Worm (Caenorhabditis elegans) whole organism, late embryonic: ENCODE data around the gene ZK899.7.
"Not testable (repeated sequence)": the region's sequence is repeated elsewhere in the genome, so short reads cannot be mapped to it uniquely, and the experiment has no call there.

Experiments
- T23F11.4 ChIP-seq: fragments of 200-800 bp; sonication (Bioruptor generic); optimal IDR thresholded peaks from 2 replicates; lab custom pipeline; 2018; ENCODE audit warnings: mild to moderate bottlenecking, missing genetic modification characterization, missing compliant biosample characterization
- Y22D7AL.16 ChIP-seq: sonication (generic microtip); optimal IDR thresholded peaks from 2 replicates; lab custom pipeline; 2016; ENCODE audit warnings: missing genetic modification characterization, missing compliant biosample characterization
- ahr-1 ChIP-seq: sonication (generic microtip); optimal IDR thresholded peaks from 2 replicates; lab custom pipeline; 2016; ENCODE audit warnings: missing genetic modification characterization, missing compliant biosample characterization
- ceh-14 ChIP-seq: sonication (generic microtip); optimal IDR thresholded peaks from 2 replicates; lab custom pipeline; 2016; ENCODE audit warnings: missing genotype, missing genetic modification characterization, missing compliant biosample characterization
- ceh-30 ChIP-seq: fragments of 150-350 bp; optimal IDR thresholded peaks from 2 replicates; lab custom pipeline; 2014; ENCODE audit warnings: missing biosample characterization, missing genetic modification characterization
- ceh-31 ChIP-seq: sonication (generic microtip); optimal IDR thresholded peaks from 2 replicates; lab custom pipeline; 2016; ENCODE audit warnings: missing genetic modification characterization, missing compliant biosample characterization
- ceh-34 ChIP-seq: sonication (generic microtip); optimal IDR thresholded peaks from 2 replicates; lab custom pipeline; 2016; ENCODE audit warnings: mild to moderate bottlenecking, missing genetic modification characterization, missing compliant biosample characterization
- ceh-45 ChIP-seq: fragments of 200-800 bp; sonication (Bioruptor generic); IDR thresholded peaks from 2 replicates; pipeline ENCODE4 v1.3.6; 2022; ENCODE audit warnings: missing genetic modification reagents, missing genetic modification characterization, missing compliant biosample characterization
- dmd-4 ChIP-seq: sonication (generic microtip); optimal IDR thresholded peaks from 2 replicates; lab custom pipeline; 2016; ENCODE audit warnings: borderline replicate concordance, missing genetic modification characterization, missing compliant biosample characterization
- elt-2 ChIP-seq: sonication (generic microtip); optimal IDR thresholded peaks from 2 replicates; lab custom pipeline; 2016; ENCODE audit warnings: missing genetic modification reagents, missing genetic modification characterization, missing compliant biosample characterization
- ets-4 ChIP-seq: sonication (generic microtip); optimal IDR thresholded peaks from 2 replicates; lab custom pipeline; 2016; ENCODE audit warnings: missing genetic modification characterization, missing compliant biosample characterization
- fkh-10 ChIP-seq: fragments of 150-350 bp; optimal IDR thresholded peaks from 2 replicates; lab custom pipeline; 2014; ENCODE audit warnings: missing biosample characterization, missing genetic modification reagents, missing genetic modification characterization
- hlh-15 ChIP-seq: sonication (generic microtip); optimal IDR thresholded peaks from 2 replicates; lab custom pipeline; 2016; ENCODE audit warnings: missing genetic modification characterization, missing compliant biosample characterization
- hlh-30 ChIP-seq: sonication (generic microtip); optimal IDR thresholded peaks from 2 replicates; lab custom pipeline; 2017; ENCODE audit warnings: antibody characterized with exemption, missing genetic modification characterization, missing compliant biosample characterization; ENCODE audit not compliant: insufficient read depth
- madf-2 ChIP-seq: sonication (generic microtip); optimal IDR thresholded peaks from 2 replicates; lab custom pipeline; 2017; ENCODE audit warnings: missing genetic modification characterization, missing compliant biosample characterization
- nhr-232 ChIP-seq: sonication (generic microtip); optimal IDR thresholded peaks from 2 replicates; lab custom pipeline; 2016; ENCODE audit warnings: missing genetic modification characterization, missing compliant biosample characterization
- odd-2 ChIP-seq: sonication (generic microtip); optimal IDR thresholded peaks from 2 replicates; lab custom pipeline; 2017; ENCODE audit warnings: antibody characterized with exemption, mild to moderate bottlenecking, missing genetic modification characterization, missing compliant biosample characterization
- pha-2 ChIP-seq: sonication (generic microtip); optimal IDR thresholded peaks from 2 replicates; lab custom pipeline; 2017; ENCODE audit warnings: mild to moderate bottlenecking, missing genetic modification characterization, missing compliant biosample characterization
- pha-4 ChIP-seq: fragments of 150-350 bp; optimal IDR thresholded peaks from 2 replicates; lab custom pipeline; 2018; ENCODE audit warnings: missing biosample characterization, missing genetic modification reagents, missing genetic modification characterization
- pqm-1 ChIP-seq: sonication (generic microtip); optimal IDR thresholded peaks from 2 replicates; lab custom pipeline; 2016; ENCODE audit warnings: missing genetic modification characterization, missing compliant biosample characterization
- pros-1 ChIP-seq: fragments of 150-350 bp; optimal IDR thresholded peaks from 2 replicates; lab custom pipeline; 2014; ENCODE audit warnings: missing biosample characterization, missing genetic modification reagents, missing genetic modification characterization
- tbx-2 ChIP-seq: sonication (generic microtip); optimal IDR thresholded peaks from 2 replicates; lab custom pipeline; 2016; ENCODE audit warnings: missing genetic modification characterization, missing compliant biosample characterization
- ttx-3 ChIP-seq: sonication (generic microtip); optimal IDR thresholded peaks from 2 replicates; lab custom pipeline; 2016; ENCODE audit warnings: missing genetic modification reagents, missing genetic modification characterization, missing compliant biosample characterization
- unc-42 ChIP-seq: sonication (generic microtip); optimal IDR thresholded peaks from 2 replicates; lab custom pipeline; 2016; ENCODE audit warnings: missing genotype, missing genetic modification characterization, missing compliant biosample characterization
- unc-86 ChIP-seq: sonication (generic microtip); optimal IDR thresholded peaks from 2 replicates; lab custom pipeline; 2016; ENCODE audit warnings: missing genetic modification characterization, missing compliant biosample characterization
- ztf-16 ChIP-seq: sonication (generic microtip); optimal IDR thresholded peaks from 2 replicates; lab custom pipeline; 2017; ENCODE audit warnings: missing genetic modification characterization, missing compliant biosample characterization

ZK899.7 gene

ce11 chrX:9460834-9461233, 11.6 kb upstream of the ZK899.7 start, which contains the start of gene ZK899.5:
ZK899.5 (minus strand) TSS chrX:9460934.
- not testable (repeated sequence) for TF ChIP-seq ets-4; ztf-16 (tag; lab: Kevin White, UChicago); ceh-45 (GFP tag; lab: Robert Waterston, UW)

ce11 chrX:9458142-9458541, 8.9 kb upstream of the ZK899.7 start, which contains the start of gene tba-8:
tba-8 (minus strand) TSS chrX:9458348.
- no peak for TF ChIP-seq hlh-30 (tag; lab: Kevin White, UChicago)
- no peak for TF ChIP-seq ceh-30 (tag; lab: Kevin White, UChicago)
- TF ChIP-seq dmd-4 (tag; lab: Kevin White, UChicago), result no peak
- no peak for TF ChIP-seq pqm-1 (tag; lab: Kevin White, UChicago)
- TF ChIP-seq ttx-3 (tag; lab: Kevin White, UChicago), result no peak
- no peak for TF ChIP-seq pha-4 (tag; lab: Kevin White, UChicago)
- no peak for TF ChIP-seq tbx-2
- no peak for TF ChIP-seq nhr-232 (tag; lab: Kevin White, UChicago)
- TF ChIP-seq pros-1 (tag; lab: Kevin White, UChicago), result no peak

- TF ChIP-seq pha-2 (no peak), ceh-34 (tag; lab: Kevin White, UChicago) (no peak), ceh-14 (tag; lab: Kevin White, UChicago) (no peak), hlh-15 (tag; lab: Kevin White, UChicago) (no peak), odd-2 (no peak), fkh-10 (GFP tag; lab: Kevin White, UChicago) (no peak), T23F11.4 (GFP tag; lab: Kevin White, UChicago) (no peak), Y22D7AL.16 (tag; lab: Kevin White, UChicago) (no peak), elt-2 (tag; lab: Kevin White, UChicago) (no peak)
Observed at ce11 chrX:9456579-9456978, 7.3 kb upstream of the ZK899.7 start.

- TF ChIP-seq ceh-31 (tag; lab: Kevin White, UChicago) (no peak), elt-2 (tag; lab: Kevin White, UChicago) (peak; percentile 63)
Observed at ce11 chrX:9452483-9453198, 3.4 kb upstream of the ZK899.7 start, which contains the start of gene ZK899.3. ZK899.3 (plus strand) TSS chrX:9453148.

- no peak for TF ChIP-seq pqm-1 (tag; lab: Kevin White, UChicago)
Observed at ce11 chrX:9451944-9452453, 2.8 kb upstream of the ZK899.7 start, which contains the start of gene ZK899.2. ZK899.2 (minus strand) TSS chrX:9451994.

- TF ChIP-seq madf-2, result no peak
- TF ChIP-seq elt-2 (tag; lab: Kevin White, UChicago), result peak; percentile 49
Observed at ce11 chrX:9446177-9446694, 3.0 kb downstream of the ZK899.7 start, which contains the start of gene ZK899.1. ZK899.1 (plus strand) TSS chrX:9446644.

ce11 chrX:9443871-9444270, 5.4 kb downstream of the ZK899.7 start:
- TF ChIP-seq unc-42 (tag; lab: Kevin White, UChicago) (peak; percentile 57), ahr-1 (tag; lab: Kevin White, UChicago) (no peak), unc-86 (tag; lab: Kevin White, UChicago) (no peak)
